Worm (Caenorhabditis elegans): ENCODE results near the gene F59F5.3.

Gene F59F5.3

ce11 chrX:10488763-10489162, 53.5 kb downstream of the F59F5.3 start, which contains the start of gene C33D3.4:
Gene C33D3.4 (plus strand): TSS chrX:10489063.
- no peak for TF ChIP-seq nhr-25 (tag; optimal IDR thresholded peaks at IDR 0.05)
- no peak for TF ChIP-seq skn-1 (tag; optimal IDR thresholded peaks at IDR 0.05)
- no peak for TF ChIP-seq tbx-2 (tag; optimal IDR thresholded peaks at IDR 0.05)

Data from whole organism, L3 larva.